Fruit fly (Drosophila melanogaster) whole organism, pupa: Measurements from ENCODE around the gene Gnmt.

Experiments
- CG14655 ChIP-seq: fragments of 200-800 bp; sonication (Bioruptor generic); optimal IDR thresholded peaks from 3 replicates; lab custom pipeline; 2017; ENCODE audit warnings: mild to moderate bottlenecking, missing biosample characterization, missing genetic modification reagents, missing genetic modification characterization
- CG34367 ChIP-seq: fragments of 200-800 bp; sonication (Bioruptor generic); optimal IDR thresholded peaks from 2 replicates; lab custom pipeline; 2018; ENCODE audit warnings: missing biosample characterization, mild to moderate bottlenecking, missing genetic modification characterization
- CG8159 ChIP-seq: fragments of 200-800 bp; sonication (Bioruptor generic); optimal IDR thresholded peaks from 3 replicates; lab custom pipeline; 2018; ENCODE audit warnings: missing biosample characterization, mild to moderate bottlenecking, missing genetic modification characterization, moderate library complexity
- CG9948 ChIP-seq: fragments of 200-800 bp; sonication (Bioruptor generic); optimal IDR thresholded peaks from 2 replicates; lab custom pipeline; 2018; ENCODE audit warnings: missing biosample characterization, mild to moderate bottlenecking, missing genetic modification characterization, moderate library complexity
- D1 ChIP-seq: fragments of 200-800 bp; sonication (Bioruptor generic); optimal IDR thresholded peaks from 2 replicates; lab custom pipeline; 2018; ENCODE audit warnings: missing biosample characterization, mild to moderate bottlenecking, missing genetic modification characterization, moderate library complexity
- Snoo ChIP-seq: fragments of 200-800 bp; sonication (Bioruptor generic); optimal IDR thresholded peaks from 3 replicates; lab custom pipeline; 2017; ENCODE audit warnings: missing biosample characterization, mild to moderate bottlenecking, missing genetic modification characterization, inconsistent platforms

dm6 chr3R:12627691-12628148, 46.7 kb upstream of the Gnmt start, which contains the start of the genes Vha55 and Snx3:
- TF ChIP-seq CG14655 (GFP tag; lab: Kevin White, UChicago) (no peak), CG8159 (tag; lab: Kevin White, UChicago) (no peak), Snoo (tag; lab: Kevin White, UChicago) (no peak), D1 (tag; lab: Kevin White, UChicago) (no peak), CG34367 (tag; lab: Kevin White, UChicago) (no peak), CG9948 (no peak)
